Worm (Caenorhabditis elegans) whole organism, L4/young adult: ENCODE data around the gene gst-31.

ENCODE experiments used
- W03F9.2 ChIP-seq: fragments of 150-350 bp; optimal IDR thresholded peaks from 2 replicates; lab custom pipeline; 2014; ENCODE audit warnings: missing biosample characterization, missing genetic modification characterization
- dao-5 ChIP-seq: sonication (generic microtip); optimal IDR thresholded peaks from 2 replicates; lab custom pipeline; 2016; ENCODE audit warnings: missing genotype, missing genetic modification characterization, moderate library complexity, missing compliant biosample characterization

DNA sequence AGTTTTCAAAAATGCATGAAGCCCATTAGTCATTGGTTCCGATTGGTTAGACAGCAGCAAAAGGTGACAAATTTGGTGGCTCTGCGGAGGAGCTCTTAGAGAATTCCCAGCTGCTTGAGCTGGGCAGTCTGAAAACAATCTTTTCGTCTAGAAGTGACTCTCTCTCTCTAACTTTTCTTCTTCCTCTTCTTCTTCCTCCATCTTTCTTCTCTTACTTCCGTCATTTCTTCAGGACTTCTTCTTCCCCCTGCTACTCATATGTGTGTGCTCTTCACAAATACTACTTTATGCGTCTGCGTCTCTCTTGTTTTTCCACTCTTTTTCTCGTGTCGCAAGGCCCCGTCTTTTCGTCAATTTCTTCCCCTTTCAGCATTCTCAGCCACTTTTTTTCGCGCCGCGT, 15.2 kb upstream of the gst-31 start:
- TF ChIP-seq dao-5 (no peak), W03F9.2 (tag; lab: Kevin White, UChicago) (no peak)
